Worm (Caenorhabditis elegans): ENCODE results near the gene R10D12.10.

The R10D12.10 gene

ce11 chrV:14004342-14004741 is 46.2 kb upstream of the R10D12.10 start:
- no peak for TF ChIP-seq cebp-1 (GFP tag; IDR thresholded peaks at IDR 0.05)
- peak; percentile 42 for TF ChIP-seq cebp-1 (tag; optimal IDR thresholded peaks at IDR 0.05)
- TF ChIP-seq dpl-1 (GFP tag; optimal IDR thresholded peaks at IDR 0.05), result no peak

- no peak for TF ChIP-seq madf-8 (GFP tag; conservative IDR thresholded peaks at IDR 0.05)
- no peak for TF ChIP-seq somi-1 (GFP tag; optimal IDR thresholded peaks at IDR 0.05)
- no peak for TF ChIP-seq cebp-1 (GFP tag; IDR thresholded peaks at IDR 0.05)
- TF ChIP-seq cebp-1 (tag; optimal IDR thresholded peaks at IDR 0.05), result peak; percentile 17
- TF ChIP-seq T07F8.4 (tag; optimal IDR thresholded peaks at IDR 0.05), result no peak
- peak; percentile 21; the same call in 1 of the 2 replicates for TF ChIP-seq zfh-2 (GFP tag; conservative IDR thresholded peaks at IDR 0.05)
- no peak for TF ChIP-seq ama-1 (optimal IDR thresholded peaks at IDR 0.05)
- TF ChIP-seq ama-1 (GFP tag; optimal IDR thresholded peaks at IDR 0.05), result no peak
These were observed 45.5 kb upstream of the R10D12.10 start for ce11 chrV:14003587-14004156.

- TF ChIP-seq attf-6 (GFP tag; IDR thresholded peaks at IDR 0.05) (no peak), zfh-2 (GFP tag; conservative IDR thresholded peaks at IDR 0.05) (0 out of 2 replicates have a peak, but pooled peaks have one; percentile 29), madf-8 (GFP tag; conservative IDR thresholded peaks at IDR 0.05) (no peak), mel-28 (tag; optimal IDR thresholded peaks at IDR 0.05; ENCODE audit: borderline replicate concordance) (no peak), F37B4.10 (GFP tag; IDR thresholded peaks at IDR 0.05) (no peak), cebp-1 (GFP tag; IDR thresholded peaks at IDR 0.05) (no peak), cebp-1 (tag; optimal IDR thresholded peaks at IDR 0.05) (peak; percentile 21), hmg-1.2 (GFP tag; IDR thresholded peaks at IDR 0.05) (peak; percentile 79; the same call in 1 of the 2 replicates), egl-44 (GFP tag; IDR thresholded peaks at IDR 0.05) (no peak), tbx-9 (tag; optimal IDR thresholded peaks at IDR 0.05; ENCODE audit: borderline replicate concordance) (no peak), ZK185.1 (tag; optimal IDR thresholded peaks at IDR 0.05; ENCODE audit: poor library complexity, severe bottlenecking) (no peak), mxl-1 (tag; optimal IDR thresholded peaks at IDR 0.05) (no peak), C06A6.2 (GFP tag; conservative IDR thresholded peaks at IDR 0.05) (no peak), ztf-25 (GFP tag; IDR thresholded peaks at IDR 0.05) (0 out of 2 replicates have a peak, but pooled peaks have one; percentile 53), mcd-1 (GFP tag; IDR thresholded peaks at IDR 0.05) (peak; percentile 28; the same call in 1 of the 2 replicates), somi-1 (GFP tag; optimal IDR thresholded peaks at IDR 0.05) (no peak), ceh-27 (GFP tag; optimal IDR thresholded peaks at IDR 0.05) (no peak), T26A5.8 (tag; optimal IDR thresholded peaks at IDR 0.05) (no peak), unc-62 (GFP tag; optimal IDR thresholded peaks at IDR 0.05) (no peak), nfyb-1 (GFP tag; IDR thresholded peaks at IDR 0.05) (no peak), let-607 (tag; optimal IDR thresholded peaks at IDR 0.05) (no peak), madf-3 (GFP tag; IDR thresholded peaks at IDR 0.05) (0 out of 2 replicates have a peak, but pooled peaks have one; percentile 7), fkh-3 (tag; optimal IDR thresholded peaks at IDR 0.05) (no peak), nhr-80 (tag; optimal IDR thresholded peaks at IDR 0.05) (no peak)
These were observed 44.3 kb upstream of the R10D12.10 start for ce11 chrV:14002402-14002801.

- TF ChIP-seq B0035.1 (tag; optimal IDR thresholded peaks at IDR 0.05) (no peak), F23B12.7 (tag; optimal IDR thresholded peaks at IDR 0.05; ENCODE audit: insufficient read depth) (no peak), nhr-27 (tag; optimal IDR thresholded peaks at IDR 0.05) (no peak), athp-1 (tag; optimal IDR thresholded peaks at IDR 0.05) (no peak), B0336.3 (GFP tag; IDR thresholded peaks at IDR 0.05) (no peak)
These were observed 43.8 kb upstream of the R10D12.10 start for ce11 chrV:14001929-14002328.

Measured in whole organism, young adult.